Fruit fly (Drosophila melanogaster) whole organism, prepupa: ENCODE data around the gene CG14210.

Source experiments
- Eip78C ChIP-seq: fragments of 200-800 bp; sonication (Bioruptor generic); peaks from one replicate; lab custom pipeline; 2016; ENCODE audit warnings: missing biosample characterization, missing genetic modification characterization
- Eip93F ChIP-seq: fragments of 200-800 bp; sonication (Bioruptor generic); optimal IDR thresholded peaks from 2 replicates; lab custom pipeline; 2016; ENCODE audit warnings: missing biosample characterization, mild to moderate bottlenecking, missing genetic modification characterization
- Ets21C ChIP-seq: fragments of 200-800 bp; sonication (Bioruptor generic); optimal IDR thresholded peaks from 3 replicates; lab custom pipeline; 2016; ENCODE audit warnings: missing biosample characterization, missing genetic modification characterization
- OdsH ChIP-seq: fragments of 200-800 bp; sonication (Bioruptor generic); optimal IDR thresholded peaks from 3 replicates; lab custom pipeline; 2016; ENCODE audit warnings: missing biosample characterization, missing genetic modification characterization

DNA sequence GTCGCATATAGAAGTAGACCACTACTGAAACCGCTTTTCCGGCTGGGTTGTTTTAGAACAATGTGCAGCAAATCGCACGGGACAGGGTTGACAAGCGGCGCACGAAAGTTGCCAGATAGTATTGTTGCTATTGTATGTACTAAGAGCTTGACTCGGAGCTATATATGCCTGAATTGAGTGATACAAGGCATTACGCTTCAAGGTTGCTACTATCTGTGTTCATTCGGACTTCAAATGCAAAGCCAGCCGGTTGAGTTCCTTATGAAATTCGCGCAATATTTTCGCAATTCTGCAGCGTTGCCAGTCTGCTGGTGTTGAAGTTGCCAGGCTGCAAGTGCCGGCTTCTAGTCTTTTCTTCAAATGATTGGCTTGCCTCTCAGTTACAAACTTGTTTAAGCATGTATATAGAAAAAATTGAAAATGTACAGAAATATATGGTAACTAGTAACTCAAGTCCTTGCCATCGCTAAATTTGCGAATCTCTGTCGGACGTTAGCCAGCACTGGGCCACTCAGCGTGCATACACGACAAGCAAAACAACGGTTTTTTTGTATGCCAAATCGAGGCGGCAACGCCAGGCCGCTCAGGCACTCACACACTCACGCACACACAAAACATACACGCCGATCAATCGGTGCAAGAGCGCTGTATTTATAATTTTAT lies 35.9 kb downstream of the CG14210 start, which contains the start of the genes Ranbp21 and Elys:
- TF ChIP-seq Ets21C (GFP tag; lab: Kevin White, UChicago) = peak; percentile 56
- no peak for TF ChIP-seq OdsH (GFP tag; lab: Kevin White, UChicago)
- no peak for TF ChIP-seq Eip93F (GFP tag; lab: Kevin White, UChicago)
- peak; percentile 77 for TF ChIP-seq Eip78C
